Fruit fly (Drosophila melanogaster) whole organism: ENCODE results near the gene Prim1.

Experiments used
- CG8478 ChIP-seq: fragments of >200 bp; optimal IDR thresholded peaks from 2 replicates; lab custom pipeline; 2018; ENCODE audit warnings: inconsistent platforms
- EcR ChIP-seq, 2 experiments: fragments of >200 bp; optimal IDR thresholded peaks; 2 replicates each; lab custom pipeline; 2017; ENCODE audit warnings: missing biosample characterization in 2 of 2, missing genetic modification characterization in 2 of 2, missing genetic modification reagents in 2 of 2
- psq ChIP-seq: fragments of >200 bp; optimal IDR thresholded peaks from 2 replicates; lab custom pipeline; 2017

dm6 chr3L:8363266-8363665, 23.2 kb downstream of the Prim1 start:
- TF ChIP-seq CG8478 (lab: Kevin White, UChicago), result no peak
- TF ChIP-seq psq (lab: Kevin White, UChicago), result no peak
- no peak for TF ChIP-seq EcR (GFP tag; optimal IDR thresholded peaks at IDR 0.05; lab: Kevin White, UChicago)
